Worm (Caenorhabditis elegans): ENCODE results near the gene lin-14.

The lin-14 gene

DNA sequence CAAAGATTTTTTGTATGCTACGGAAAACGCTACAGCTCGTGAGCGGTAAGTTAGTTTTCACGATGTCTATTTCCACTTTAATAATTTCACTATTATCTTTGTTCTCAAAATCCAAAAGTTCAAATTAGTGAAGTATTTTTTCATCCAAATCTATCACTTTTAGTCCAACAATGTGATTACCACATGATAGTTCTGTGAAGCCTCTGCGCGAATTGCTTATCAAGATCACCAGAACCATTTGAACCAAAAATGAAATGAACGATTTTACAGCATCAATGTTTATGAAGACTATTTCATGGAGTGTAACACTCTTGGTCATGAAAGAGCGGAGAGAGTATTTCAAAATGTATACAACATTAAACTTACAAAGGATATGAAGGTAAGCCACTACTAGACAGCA, 69.1 kb downstream of the lin-14 start:
- TF ChIP-seq him-1 (tag; optimal IDR thresholded peaks at IDR 0.05) (no peak), W03F9.2 (tag; optimal IDR thresholded peaks at IDR 0.05) (no peak), dao-5 (tag; optimal IDR thresholded peaks at IDR 0.05) (no peak)
